Worm (Caenorhabditis elegans): Measurements from ENCODE around the gene srg-22.

DNA sequence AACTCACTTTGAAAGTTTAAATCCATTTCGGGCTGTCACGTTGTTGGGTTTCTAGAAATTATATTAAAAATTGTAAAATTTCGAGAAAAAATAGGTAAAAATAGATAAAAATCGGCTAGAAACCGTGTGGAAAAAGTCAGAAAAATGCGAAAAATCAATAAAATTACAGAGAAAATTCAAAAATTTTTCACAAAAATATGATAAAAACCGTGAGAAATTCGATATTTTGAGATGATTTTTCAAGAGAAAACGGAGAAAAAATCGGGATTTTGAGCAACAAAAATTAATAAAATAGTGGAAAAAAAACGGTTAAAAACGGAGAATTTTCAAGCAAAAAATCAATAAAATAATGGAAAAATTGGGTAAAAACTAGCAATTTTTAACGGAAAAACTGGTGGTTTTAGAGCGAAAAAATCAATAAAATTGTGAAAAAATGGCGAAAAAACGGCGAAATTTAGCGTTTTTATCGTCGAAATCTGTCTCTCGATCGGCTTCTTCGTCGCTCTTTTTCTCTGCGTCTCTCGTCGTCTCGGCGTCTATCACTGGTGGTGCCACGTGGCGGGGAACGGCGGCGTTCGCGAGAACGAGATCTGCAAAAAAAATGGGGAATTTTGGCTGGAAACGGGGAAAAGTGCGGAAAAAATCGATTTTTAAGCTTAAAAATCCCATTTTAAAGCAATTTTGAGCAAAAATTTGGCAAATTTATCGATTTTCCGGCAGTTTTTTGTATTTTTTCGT, 22.1 kb downstream of the srg-22 start, which contains the start of gene Y25C1A.7:
- TF ChIP-seq unc-130 (GFP tag; optimal IDR thresholded peaks at IDR 0.05) (no peak), snpc-1.3 (tag; optimal IDR thresholded peaks at IDR 0.05; ENCODE audit: insufficient read depth) (no peak), ama-1 (optimal IDR thresholded peaks at IDR 0.05) (no peak), ama-1 (GFP tag; optimal IDR thresholded peaks at IDR 0.05) (no peak), ztf-22 (GFP tag; optimal IDR thresholded peaks at IDR 0.05) (no peak), K11D2.4 (GFP tag; IDR thresholded peaks at IDR 0.05) (no peak), attf-3 (GFP tag; conservative IDR thresholded peaks at IDR 0.05) (no peak), F49E8.2 (tag; optimal IDR thresholded peaks at IDR 0.05; ENCODE audit: insufficient read depth) (no peak), nhr-120 (GFP tag; IDR thresholded peaks at IDR 0.05) (no peak), mxl-1 (tag; optimal IDR thresholded peaks at IDR 0.05) (no peak), mel-28 (tag; optimal IDR thresholded peaks at IDR 0.05; ENCODE audit: borderline replicate concordance) (no peak), ccch-3 (GFP tag; optimal IDR thresholded peaks at IDR 0.05) (no peak), nfyb-1 (GFP tag; IDR thresholded peaks at IDR 0.05) (no peak)
